Fruit fly (Drosophila melanogaster): ENCODE measurements around the gene Vha13.

dm6 chr3R:19682424-19682823 is 38.2 kb upstream of the Vha13 start:
- TF ChIP-seq CG1792 (GFP tag; optimal IDR thresholded peaks at IDR 0.05) (no peak), btn (GFP tag; optimal IDR thresholded peaks at IDR 0.05) (no peak), CG4282 (GFP tag; optimal IDR thresholded peaks at IDR 0.05) (no peak), CG10209 (GFP tag; optimal IDR thresholded peaks at IDR 0.05) (no peak), D19B (GFP tag; optimal IDR thresholded peaks at IDR 0.05) (no peak), CG18619 (GFP tag; optimal IDR thresholded peaks at IDR 0.05) (no peak), CG30020 (tag; optimal IDR thresholded peaks at IDR 0.05) (no peak), sr (GFP tag; IDR thresholded peaks at IDR 0.05) (no peak), tll (GFP tag; optimal IDR thresholded peaks at IDR 0.05) (no peak), ERR (GFP tag; optimal IDR thresholded peaks at IDR 0.05) (no peak)
